Fruit fly (Drosophila melanogaster) whole organism, embryonic: Measurements from ENCODE around the gene CG15019.

Experiments
- Atf6 ChIP-seq: fragments of 200-800 bp; sonication (Bioruptor generic); IDR thresholded peaks from 2 replicates; pipeline ENCODE4 v1.3.6; 2022; ENCODE audit warnings: missing biosample characterization, missing genetic modification characterization
- Blimp-1 ChIP-seq: fragments of 200-800 bp; sonication (Bioruptor generic); optimal IDR thresholded peaks from 3 replicates; lab custom pipeline; 2018; ENCODE audit warnings: missing biosample characterization, missing genetic modification characterization, mild to moderate bottlenecking, moderate library complexity, missing genetic modification reagents
- CG10147 ChIP-seq: fragments of 200-800 bp; sonication (Bioruptor generic); optimal IDR thresholded peaks from 2 replicates; lab custom pipeline; 2019; ENCODE audit warnings: missing biosample characterization, mild to moderate bottlenecking, missing genetic modification characterization, moderate library complexity
- CG10267 ChIP-seq: fragments of 200-800 bp; sonication (Bioruptor generic); optimal IDR thresholded peaks from 2 replicates; lab custom pipeline; 2018; ENCODE audit warnings: missing biosample characterization, mild to moderate bottlenecking, missing genetic modification characterization, moderate library complexity
- CG10321 ChIP-seq: fragments of 200-800 bp; sonication (Bioruptor generic); IDR thresholded peaks from 2 replicates; pipeline ENCODE4 v1.3.6; 2022; ENCODE audit warnings: missing biosample characterization, missing genetic modification characterization
- CG11247 ChIP-seq: fragments of 200-800 bp; sonication (Bioruptor generic); IDR thresholded peaks from 2 replicates; pipeline ENCODE4 v1.3.6; 2022; ENCODE audit warnings: missing biosample characterization, missing genetic modification characterization
- CG1233 ChIP-seq: fragments of 200-800 bp; sonication (Bioruptor generic); optimal IDR thresholded peaks from 4 replicates; lab custom pipeline; 2018; ENCODE audit warnings: missing biosample characterization, mild to moderate bottlenecking, missing genetic modification characterization
- CG12659 ChIP-seq: fragments of 200-800 bp; sonication (Bioruptor generic); optimal IDR thresholded peaks from 3 replicates; lab custom pipeline; 2017; ENCODE audit warnings: mild to moderate bottlenecking, missing biosample characterization, missing genetic modification reagents, missing genetic modification characterization
- CG13775 ChIP-seq: fragments of 200-800 bp; sonication (Bioruptor generic); optimal IDR thresholded peaks from 3 replicates; lab custom pipeline; 2017; ENCODE audit warnings: missing biosample characterization, mild to moderate bottlenecking, missing genetic modification characterization
- CG15011 ChIP-seq: fragments of 200-800 bp; sonication (Bioruptor generic); optimal IDR thresholded peaks from 3 replicates; lab custom pipeline; 2018; ENCODE audit warnings: missing biosample characterization, mild to moderate bottlenecking, missing genetic modification characterization
- CG17612 ChIP-seq: fragments of 200-800 bp; sonication (Bioruptor generic); IDR thresholded peaks from 2 replicates; pipeline ENCODE4 v1.3.6; 2022; ENCODE audit warnings: missing biosample characterization, missing genetic modification characterization
- CG1832 ChIP-seq: fragments of 200-800 bp; sonication (Bioruptor generic); optimal IDR thresholded peaks from 2 replicates; lab custom pipeline; 2017; ENCODE audit warnings: missing biosample characterization, mild to moderate bottlenecking, missing genetic modification characterization, inconsistent platforms
- CG2129 ChIP-seq: fragments of 200-800 bp; sonication (Bioruptor generic); IDR thresholded peaks from 2 replicates; pipeline ENCODE4 v1.3.6; 2022; ENCODE audit warnings: missing biosample characterization, missing genetic modification characterization; ENCODE audit not compliant: partially characterized antibody
- CG33557 ChIP-seq: fragments of 200-800 bp; sonication (Bioruptor generic); optimal IDR thresholded peaks from 2 replicates; lab custom pipeline; 2019; ENCODE audit warnings: missing biosample characterization, mild to moderate bottlenecking, missing genetic modification characterization, moderate library complexity
- CG42726 ChIP-seq: fragments of 200-800 bp; sonication (Bioruptor generic); IDR thresholded peaks from 2 replicates; pipeline ENCODE4 v1.3.6; 2022; ENCODE audit warnings: missing biosample characterization, missing genetic modification characterization; ENCODE audit not compliant: partially characterized antibody
- CG7357 ChIP-seq: fragments of 200-800 bp; sonication (Bioruptor generic); IDR thresholded peaks from 3 replicates; pipeline ENCODE4 v1.3.6; 2022; ENCODE audit warnings: missing biosample characterization, missing genetic modification characterization
- CG8388 ChIP-seq: fragments of 200-800 bp; sonication (Bioruptor generic); optimal IDR thresholded peaks from 2 replicates; lab custom pipeline; 2019; ENCODE audit warnings: missing biosample characterization, mild to moderate bottlenecking, missing genetic modification characterization, moderate library complexity
- CG8944 ChIP-seq: fragments of 200-800 bp; sonication (Bioruptor generic); optimal IDR thresholded peaks from 3 replicates; lab custom pipeline; 2016; ENCODE audit warnings: missing biosample characterization, missing genetic modification characterization
- CG9797 ChIP-seq: fragments of 200-800 bp; sonication (Bioruptor generic); optimal IDR thresholded peaks from 3 replicates; lab custom pipeline; 2018; ENCODE audit warnings: missing biosample characterization, mild to moderate bottlenecking, missing genetic modification characterization
- D ChIP-seq, 2 experiments: fragments of 200-800 bp in 1 of 2; fragments of >200 bp in 1 of 2; sonication (Bioruptor generic) in 1 of 2; optimal IDR thresholded peaks; 2 replicates in 1 of 2; 3 replicates in 1 of 2; lab custom pipeline; 2017; ENCODE audit warnings: mild to moderate bottlenecking in 1 of 2, missing biosample characterization in 1 of 2, missing genetic modification characterization in 1 of 2, missing genetic modification reagents in 1 of 2
- D19A ChIP-seq: fragments of 200-800 bp; optimal IDR thresholded peaks from 3 replicates; lab custom pipeline; 2019; ENCODE audit warnings: missing biosample characterization, mild to moderate bottlenecking, missing genetic modification characterization, moderate library complexity
- Deaf1 ChIP-seq: fragments of 200-800 bp; optimal IDR thresholded peaks from 3 replicates; lab custom pipeline; 2019; ENCODE audit warnings: missing biosample characterization, mild to moderate bottlenecking, missing genetic modification characterization, moderate library complexity
- Dek ChIP-seq: fragments of 200-800 bp; sonication (Bioruptor generic); optimal IDR thresholded peaks from 3 replicates; lab custom pipeline; 2019; ENCODE audit warnings: missing biosample characterization, mild to moderate bottlenecking, missing genetic modification characterization, moderate library complexity
- Gug ChIP-seq: fragments of 200-800 bp; sonication (Bioruptor generic); IDR thresholded peaks from 4 replicates; pipeline ENCODE4 v1.3.6; 2022; ENCODE audit warnings: missing biosample characterization, missing genetic modification characterization
- H2.0 ChIP-seq: fragments of 200-800 bp; sonication (Bioruptor generic); IDR thresholded peaks from 2 replicates; pipeline ENCODE4 v1.3.6; 2022; ENCODE audit warnings: missing biosample characterization, missing genetic modification characterization
- MTF-1 ChIP-seq: fragments of 200-800 bp; sonication (Bioruptor generic); optimal IDR thresholded peaks from 2 replicates; lab custom pipeline; 2018; ENCODE audit warnings: missing biosample characterization, mild to moderate bottlenecking, missing genetic modification characterization, borderline replicate concordance
- NC2α ChIP-seq: fragments of 200-800 bp; sonication (Bioruptor generic); optimal IDR thresholded peaks from 2 replicates; lab custom pipeline; 2016; ENCODE audit warnings: missing biosample characterization, missing genetic modification characterization
- Neu2 ChIP-seq: fragments of 200-800 bp; sonication (Bioruptor generic); optimal IDR thresholded peaks from 3 replicates; lab custom pipeline; 2016; ENCODE audit warnings: missing biosample characterization, missing genetic modification characterization, borderline replicate concordance
- Sry-β ChIP-seq: fragments of 200-800 bp; sonication (Bioruptor generic); optimal IDR thresholded peaks from 2 replicates; lab custom pipeline; 2018; ENCODE audit warnings: missing biosample characterization, mild to moderate bottlenecking, missing genetic modification characterization, moderate library complexity
- Stat92E ChIP-seq, 3 experiments: fragments of >200 bp in 2 of 3; fragments of 200-800 bp in 1 of 3; sonication (Bioruptor generic) in 1 of 3; optimal IDR thresholded peaks; 2 replicates each; lab custom pipeline; 2017 to 2019; ENCODE audit warnings: missing biosample characterization in 3 of 3, missing genetic modification characterization in 3 of 3, mild to moderate bottlenecking in 1 of 3, moderate library complexity in 1 of 3
- abd-A ChIP-seq: fragments of 200-800 bp; sonication (Bioruptor generic); optimal IDR thresholded peaks from 3 replicates; lab custom pipeline; 2019; ENCODE audit warnings: missing biosample characterization, mild to moderate bottlenecking, missing genetic modification characterization, moderate library complexity
- ac ChIP-seq: fragments of 200-800 bp; sonication (Bioruptor generic); optimal IDR thresholded peaks from 3 replicates; lab custom pipeline; 2017; ENCODE audit warnings: missing biosample characterization, mild to moderate bottlenecking, missing genetic modification characterization
- ash1 ChIP-seq: fragments of 200-800 bp; sonication (Bioruptor generic); optimal IDR thresholded peaks from 2 replicates; lab custom pipeline; 2018; ENCODE audit warnings: missing biosample characterization, mild to moderate bottlenecking, missing genetic modification characterization
- cato ChIP-seq: fragments of 200-800 bp; sonication (Bioruptor generic); optimal IDR thresholded peaks from 2 replicates; lab custom pipeline; 2016; ENCODE audit warnings: missing biosample characterization, missing genetic modification characterization, borderline replicate concordance
- emc ChIP-seq: fragments of 200-800 bp; sonication (Bioruptor generic); optimal IDR thresholded peaks from 2 replicates; lab custom pipeline; 2016; ENCODE audit warnings: missing biosample characterization, missing genetic modification characterization
- esg ChIP-seq: fragments of 200-800 bp; sonication (Bioruptor generic); conservative IDR thresholded peaks from 2 replicates; pipeline ENCODE4 v1.3.6; 2022; ENCODE audit warnings: missing biosample characterization, missing genetic modification characterization
- fru ChIP-seq: fragments of >200 bp; optimal IDR thresholded peaks from 2 replicates; lab custom pipeline; 2017
- ftz-f1 ChIP-seq: fragments of 200-800 bp; sonication (Bioruptor generic); optimal IDR thresholded peaks from 2 replicates; lab custom pipeline; 2016; ENCODE audit warnings: missing biosample characterization, missing genetic modification characterization
- gsb ChIP-seq: fragments of 200-800 bp; sonication (Bioruptor generic); IDR thresholded peaks from 2 replicates; pipeline ENCODE4 v1.3.6; 2022; ENCODE audit warnings: missing biosample characterization, missing genetic modification characterization
- h ChIP-seq: fragments of >200 bp; optimal IDR thresholded peaks from 2 replicates; lab custom pipeline; 2017
- hkb ChIP-seq, 2 experiments: fragments of 200-800 bp in 1 of 2; fragments of >200 bp in 1 of 2; sonication (Bioruptor generic) in 1 of 2; IDR thresholded peaks in 1 of 2; optimal IDR thresholded peaks in 1 of 2; 2 replicates each; pipeline versions ENCODE4 v1.3.6 to Lab custom; 2017 to 2022; ENCODE audit warnings: missing biosample characterization in 1 of 2, missing genetic modification characterization in 1 of 2
- ken ChIP-seq: fragments of 200-800 bp; sonication (Bioruptor generic); IDR thresholded peaks from 3 replicates; pipeline ENCODE4 v1.3.6; 2022; ENCODE audit warnings: missing biosample characterization, missing genetic modification characterization
- odd ChIP-seq: fragments of 200-800 bp; sonication (Bioruptor generic); optimal IDR thresholded peaks from 2 replicates; lab custom pipeline; 2017; ENCODE audit warnings: missing biosample characterization, mild to moderate bottlenecking, missing genetic modification characterization
- otp ChIP-seq: fragments of 200-800 bp; sonication (Bioruptor generic); IDR thresholded peaks from 3 replicates; pipeline ENCODE4, ENCODE4 v1.3.6; 2022; ENCODE audit warnings: missing biosample characterization, missing genetic modification characterization
- psq ChIP-seq: fragments of 200-800 bp; sonication (Bioruptor generic); optimal IDR thresholded peaks from 2 replicates; lab custom pipeline; 2017; ENCODE audit warnings: missing biosample characterization, missing genetic modification characterization
- pum ChIP-seq: fragments of 200-800 bp; sonication (Bioruptor generic); optimal IDR thresholded peaks from 2 replicates; lab custom pipeline; 2016; ENCODE audit warnings: missing biosample characterization, missing genetic modification characterization
- sisA ChIP-seq: fragments of 200-800 bp; sonication (Bioruptor generic); IDR thresholded peaks from 2 replicates; pipeline ENCODE4 v1.3.6; 2022; ENCODE audit warnings: missing biosample characterization, missing genetic modification characterization
- tna ChIP-seq: fragments of 200-800 bp; sonication (Bioruptor generic); IDR thresholded peaks from 2 replicates; pipeline ENCODE4 v1.3.6; 2022; ENCODE audit warnings: missing biosample characterization, missing genetic modification characterization; ENCODE audit not compliant: partially characterized antibody

CG15019 gene

dm6 chr3L:4413800-4414446, 8.1 kb upstream of the CG15019 start (continued):
- TF ChIP-seq Sry-β: no peak
- no peak for TF ChIP-seq CG15011 (GFP tag; lab: Kevin White, UChicago)
- TF ChIP-seq CG8388 (GFP tag; lab: Kevin White, UChicago): no peak
- TF ChIP-seq h (lab: Kevin White, UChicago): no peak
- TF ChIP-seq CG2129: no peak
- peak; percentile 43; the same call in 2 of the 4 replicates for TF ChIP-seq Gug (GFP tag; lab: Robert Waterston, UW)
- no peak for TF ChIP-seq NC2α
- no peak for TF ChIP-seq ac (GFP tag; lab: Kevin White, UChicago)
- no peak for TF ChIP-seq cato (GFP tag; lab: Kevin White, UChicago)
- no peak for TF ChIP-seq emc (GFP tag; lab: Kevin White, UChicago)
- TF ChIP-seq CG13775: no peak
- TF ChIP-seq CG33557: no peak
- TF ChIP-seq psq (GFP tag; lab: Kevin White, UChicago): no peak
- no peak for TF ChIP-seq CG7357 (GFP tag; lab: Robert Waterston, UW)
- TF ChIP-seq CG10267 (tag; lab: Kevin White, UChicago): no peak
- peak; percentile 47 for TF ChIP-seq Deaf1 (tag; lab: Kevin White, UChicago)
- no peak for TF ChIP-seq CG10321 (GFP tag; lab: Robert Waterston, UW)
- no peak for TF ChIP-seq CG1832 (GFP tag; lab: Kevin White, UChicago)
- TF ChIP-seq pum (GFP tag; lab: Kevin White, UChicago): no peak
- no peak for TF ChIP-seq Dek (tag; lab: Kevin White, UChicago)
- no peak for TF ChIP-seq CG9797 (GFP tag; lab: Kevin White, UChicago)
- peak; percentile 14; the same call in 1 of the 2 replicates for TF ChIP-seq sisA
- no peak for TF ChIP-seq CG17612 (GFP tag; lab: Robert Waterston, UW)
- TF ChIP-seq Neu2 (GFP tag; lab: Kevin White, UChicago): no peak
- TF ChIP-seq otp (GFP tag; lab: Robert Waterston, UW): peak; percentile 60; the same call in 1 of the 3 replicates
- no peak for TF ChIP-seq CG42726 (GFP tag; lab: Robert Waterston, UW)
- TF ChIP-seq H2.0 (GFP tag; lab: Robert Waterston, UW): 0 out of 2 replicates have a peak, but pooled peaks have one; percentile 5
- no peak for TF ChIP-seq esg (GFP tag; lab: Robert Waterston, UW)
- TF ChIP-seq D (optimal IDR thresholded peaks at IDR 0.05; lab: Kevin White, UChicago): no peak
- no peak for TF ChIP-seq D (GFP tag; optimal IDR thresholded peaks at IDR 0.05; lab: Kevin White, UChicago)
- no peak for TF ChIP-seq ken (GFP tag; lab: Robert Waterston, UW)
- no peak for TF ChIP-seq hkb (optimal IDR thresholded peaks at IDR 0.05; lab: Kevin White, UChicago)
- no peak for TF ChIP-seq hkb (GFP tag; IDR thresholded peaks at IDR 0.05; lab: Robert Waterston, UW)
- no peak; the same call in 1 of the 2 replicates for TF ChIP-seq Atf6 (GFP tag; lab: Robert Waterston, UW)
- peak; percentile 63 for TF ChIP-seq abd-A (tag; lab: Kevin White, UChicago)
- no peak for TF ChIP-seq MTF-1 (GFP tag; lab: Kevin White, UChicago)
- TF ChIP-seq CG12659 (GFP tag; lab: Kevin White, UChicago): no peak
- peak; percentile 14 for TF ChIP-seq ash1 (GFP tag; lab: Kevin White, UChicago)
- no peak; the same call in 1 of the 2 replicates for TF ChIP-seq tna
- TF ChIP-seq D19A (tag; lab: Kevin White, UChicago): no peak
- TF ChIP-seq fru (lab: Kevin White, UChicago): no peak
- TF ChIP-seq Blimp-1 (GFP tag; lab: Kevin White, UChicago): no peak
- peak; percentile 28; the same call in 1 of the 2 replicates for TF ChIP-seq CG11247 (GFP tag; lab: Robert Waterston, UW)
- no peak for TF ChIP-seq CG10147
- TF ChIP-seq odd: no peak
- TF ChIP-seq gsb (GFP tag; lab: Robert Waterston, UW): no peak
- no peak for TF ChIP-seq CG8944 (GFP tag; lab: Kevin White, UChicago)
- TF ChIP-seq CG1233 (GFP tag; lab: Kevin White, UChicago): no peak
- no peak for TF ChIP-seq Stat92E (GFP tag; optimal IDR thresholded peaks at IDR 0.05; lab: Kevin White, UChicago)
- TF ChIP-seq ftz-f1 (GFP tag; lab: Kevin White, UChicago): peak; percentile 50
